Worm (Caenorhabditis elegans): ENCODE measurements around the gene rif-1.1.

DNA sequence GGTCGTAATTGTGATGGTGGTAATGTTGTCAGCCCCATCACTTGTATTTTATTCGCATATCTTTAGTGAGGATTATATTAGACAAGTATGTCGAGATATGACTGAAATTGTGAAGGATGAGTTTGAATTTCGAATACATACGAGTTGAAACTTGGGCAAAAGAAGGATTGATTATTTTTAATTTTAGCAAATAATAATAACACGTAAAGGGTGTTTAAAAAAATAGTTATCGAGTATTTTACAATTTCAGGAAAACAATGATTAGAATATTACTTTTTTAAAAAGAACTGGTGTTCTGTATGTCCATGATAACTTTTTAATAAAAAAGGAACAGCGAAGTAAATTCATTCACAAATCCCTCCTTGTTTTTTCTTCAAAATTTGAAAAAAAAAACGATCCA, 10.6 kb downstream of the rif-1.1 start, which contains the start of gene F11E6.8:
- TF ChIP-seq zag-1 (tag; optimal IDR thresholded peaks at IDR 0.05) = no peak
- TF ChIP-seq mdl-1 (tag; optimal IDR thresholded peaks at IDR 0.05) = no peak
- TF ChIP-seq aly-2 (tag; optimal IDR thresholded peaks at IDR 0.05) = no peak
- TF ChIP-seq egl-27 (tag; optimal IDR thresholded peaks at IDR 0.05) = no peak
- no peak for TF ChIP-seq pha-4 (tag; optimal IDR thresholded peaks at IDR 0.05)
- no peak for TF ChIP-seq tbx-2 (tag; optimal IDR thresholded peaks at IDR 0.05)
- no peak for TF ChIP-seq nhr-237 (tag; optimal IDR thresholded peaks at IDR 0.05)
- no peak for TF ChIP-seq lin-15B (tag; optimal IDR thresholded peaks at IDR 0.05)
- no peak for TF ChIP-seq sea-2 (GFP tag; optimal IDR thresholded peaks at IDR 0.05)
- TF ChIP-seq pqm-1 (tag; optimal IDR thresholded peaks at IDR 0.05) = no peak
